Worm (Caenorhabditis elegans): ENCODE data around the gene F47G9.4.

Gene F47G9.4

DNA sequence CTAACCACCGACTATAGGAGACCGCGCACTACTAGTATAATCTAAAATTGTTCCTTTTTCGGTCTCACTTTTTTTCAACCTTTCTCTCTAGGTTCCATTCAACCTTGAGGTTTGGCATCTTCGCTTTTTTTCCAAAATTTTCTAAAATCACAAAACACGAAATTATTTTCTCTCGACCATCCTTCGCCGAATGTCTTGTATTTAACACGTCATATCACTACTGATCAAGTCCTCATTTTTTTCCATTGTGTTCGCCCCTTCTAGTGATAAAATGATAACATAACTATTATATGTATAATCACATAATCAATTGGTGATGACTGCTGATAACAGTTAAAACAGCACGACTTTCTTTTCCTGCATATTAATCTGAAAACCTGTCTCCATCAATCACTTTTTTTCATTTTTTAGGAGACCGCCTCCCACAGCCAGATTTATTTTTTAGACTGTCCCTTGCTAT lies 10.6 kb downstream of the F47G9.4 start, which contains the start of gene T03F7.7:
TSS of gene T03F7.7 (plus strand) at position 410 of the 460 bp plus-strand sequence.
- peak; percentile 66 for TF ChIP-seq hlh-11 (tag; optimal IDR thresholded peaks at IDR 0.05)
- no peak for TF ChIP-seq zfp-3 (GFP tag; conservative IDR thresholded peaks at IDR 0.05)
- peak; percentile 73; the same call in 1 of the 2 replicates for TF ChIP-seq tra-1 (GFP tag; IDR thresholded peaks at IDR 0.05)
- TF ChIP-seq dmd-6 (GFP tag; IDR thresholded peaks at IDR 0.05): peak; percentile 85
- peak; percentile 85 for TF ChIP-seq nhr-28 (tag; optimal IDR thresholded peaks at IDR 0.05)
- TF ChIP-seq lin-1 (GFP tag; IDR thresholded peaks at IDR 0.05): peak; percentile 84
- peak in 1 of 2 experiments; percentile 35 for TF ChIP-seq mdl-1 (tag; optimal IDR thresholded peaks at IDR 0.05)
- peak; percentile 64 for TF ChIP-seq nhr-77 (tag; optimal IDR thresholded peaks at IDR 0.05)
- no peak for TF ChIP-seq aha-1 (tag)
- peak; percentile 75 for TF ChIP-seq php-3 (GFP tag; IDR thresholded peaks at IDR 0.05)
- no peak for TF ChIP-seq daf-16 (GFP tag; optimal IDR thresholded peaks at IDR 0.05)
- TF ChIP-seq daf-16 (tag; optimal IDR thresholded peaks at IDR 0.05): peak; percentile 55
- peak; percentile 93 for TF ChIP-seq pqm-1 (tag; optimal IDR thresholded peaks at IDR 0.05)
- no peak for TF ChIP-seq fkh-10 (GFP tag; optimal IDR thresholded peaks at IDR 0.05)
- TF ChIP-seq mxl-3 (GFP tag; optimal IDR thresholded peaks at IDR 0.05): peak; percentile 46
- TF ChIP-seq nhr-48 (tag; optimal IDR thresholded peaks at IDR 0.05): peak; percentile 45
- no peak for TF ChIP-seq jun-1 (tag; optimal IDR thresholded peaks at IDR 0.05)

DNA sequence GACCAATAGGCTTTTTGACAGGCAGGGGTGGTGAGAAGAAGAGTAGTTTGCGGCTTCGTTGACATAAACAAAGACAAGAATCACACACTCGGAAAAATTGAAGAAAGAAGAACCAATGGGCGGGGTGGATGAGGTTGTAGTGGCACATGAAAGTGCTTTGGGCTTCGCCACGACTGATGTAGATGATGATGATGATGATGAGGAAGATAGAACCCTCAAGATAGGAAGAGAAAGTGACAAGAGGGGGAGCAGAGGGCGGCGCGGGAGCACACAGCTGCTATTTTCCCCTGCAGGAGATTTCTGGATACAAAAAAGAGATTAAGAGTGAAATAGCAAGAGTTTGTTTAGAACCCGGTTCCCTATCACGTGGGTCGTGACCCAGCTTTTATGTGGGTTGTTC lies 12.7 kb downstream of the F47G9.4 start:
- TF ChIP-seq egl-43 (GFP tag; IDR thresholded peaks at IDR 0.05): no peak
- 0 out of 2 replicates have a peak, but pooled peaks have one; percentile 20 for TF ChIP-seq tra-1 (GFP tag; IDR thresholded peaks at IDR 0.05)
- peak; percentile 45; the same call in 1 of the 2 replicates for TF ChIP-seq ZK337.2 (GFP tag; IDR thresholded peaks at IDR 0.05)
- no peak for TF ChIP-seq F10B5.3 (tag; optimal IDR thresholded peaks at IDR 0.05)
- peak; percentile 56 for TF ChIP-seq nhr-11 (tag; optimal IDR thresholded peaks at IDR 0.05)
- peak; percentile 46 for TF ChIP-seq nhr-28 (tag; optimal IDR thresholded peaks at IDR 0.05)
- TF ChIP-seq pha-4 (GFP tag; IDR thresholded peaks at IDR 0.05): no peak
- no peak for TF ChIP-seq pha-4 (tag; optimal IDR thresholded peaks at IDR 0.05)
- 0 out of 2 replicates have a peak, but pooled peaks have one; percentile 25 for TF ChIP-seq ceh-20 (GFP tag; IDR thresholded peaks at IDR 0.05)
- peak; percentile 22 for TF ChIP-seq hlh-11 (tag; optimal IDR thresholded peaks at IDR 0.05)
- no peak for TF ChIP-seq jun-1 (tag; optimal IDR thresholded peaks at IDR 0.05)
- peak; percentile 22 for TF ChIP-seq hlh-30 (tag; optimal IDR thresholded peaks at IDR 0.05; ENCODE audit: insufficient read depth)
- no peak for TF ChIP-seq ztf-7 (tag; optimal IDR thresholded peaks at IDR 0.05)
- no peak for TF ChIP-seq nhr-102 (tag; optimal IDR thresholded peaks at IDR 0.05)
- TF ChIP-seq ceh-32 (tag; optimal IDR thresholded peaks at IDR 0.05; ENCODE audit: poor library complexity): no peak
- peak in 1 of 2 experiments; percentile 58 for TF ChIP-seq daf-16 (GFP tag; optimal IDR thresholded peaks at IDR 0.05)
- no peak for TF ChIP-seq daf-16 (tag; optimal IDR thresholded peaks at IDR 0.05)
- TF ChIP-seq sdz-12 (GFP tag; optimal IDR thresholded peaks at IDR 0.05): no peak
- peak; percentile 20 for TF ChIP-seq mxl-3 (GFP tag; optimal IDR thresholded peaks at IDR 0.05)

DNA sequence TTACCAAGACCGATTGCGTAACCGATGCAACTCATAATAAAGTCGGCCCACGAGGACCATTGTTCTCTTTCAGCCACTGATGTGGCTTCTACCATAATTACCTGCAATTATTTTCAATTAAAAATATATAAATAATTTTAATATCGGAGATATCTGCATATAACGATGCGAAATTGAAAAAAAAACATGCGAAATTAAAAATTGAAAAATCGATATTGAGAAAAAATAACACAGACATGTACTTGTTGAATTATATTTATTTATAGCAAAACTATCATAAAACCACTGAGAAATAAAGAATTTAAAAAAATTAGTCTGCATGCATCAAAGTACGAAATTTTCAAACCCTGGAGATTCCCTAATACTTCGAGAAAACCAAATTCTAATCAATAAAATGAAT lies 13.3 kb downstream of the F47G9.4 start, which contains the start of gene snf-11:
TSS of gene snf-11 (minus strand) at position 101 of the 400 bp plus-strand sequence.
- TF ChIP-seq mxl-3 (GFP tag; optimal IDR thresholded peaks at IDR 0.05): no peak
- no peak for TF ChIP-seq lin-29 (GFP tag; IDR thresholded peaks at IDR 0.05)
- no peak for TF ChIP-seq ces-1 (GFP tag; optimal IDR thresholded peaks at IDR 0.05)
- TF ChIP-seq madf-5 (GFP tag; IDR thresholded peaks at IDR 0.05): no peak
- no peak for TF ChIP-seq F44E2.7 (GFP tag; IDR thresholded peaks at IDR 0.05)
- TF ChIP-seq php-3 (GFP tag; IDR thresholded peaks at IDR 0.05): no peak
- no peak for TF ChIP-seq ceh-44 (GFP tag; IDR thresholded peaks at IDR 0.05)
- no peak for TF ChIP-seq madf-9 (GFP tag; conservative IDR thresholded peaks at IDR 0.05)
- TF ChIP-seq T26A8.4 (GFP tag; IDR thresholded peaks at IDR 0.05): no peak
- TF ChIP-seq fos-1 (tag; optimal IDR thresholded peaks at IDR 0.05): no peak
- no peak for TF ChIP-seq D1046.2 (GFP tag; IDR thresholded peaks at IDR 0.05)
- no peak for TF ChIP-seq lir-3 (tag; optimal IDR thresholded peaks at IDR 0.05)
- TF ChIP-seq nhr-42 (GFP tag; IDR thresholded peaks at IDR 0.05): no peak
- no peak for TF ChIP-seq nhr-10 (tag; optimal IDR thresholded peaks at IDR 0.05)

Measured in whole organism, L4 larva.